Worm (Caenorhabditis elegans): ENCODE data around the gene cyp-13A12.

Gene cyp-13A12

ce11 chrIII:13011927-13012326 is 12.4 kb upstream of the cyp-13A12 start:
- no peak for TF ChIP-seq syd-9 (tag; optimal IDR thresholded peaks at IDR 0.05)
- no peak for TF ChIP-seq pha-4 (tag; optimal IDR thresholded peaks at IDR 0.05)
- TF ChIP-seq ceh-14 (tag; optimal IDR thresholded peaks at IDR 0.05) = no peak

ce11 chrIII:13013912-13014311 is 10.4 kb upstream of the cyp-13A12 start:
- no peak for TF ChIP-seq sox-4 (tag; optimal IDR thresholded peaks at IDR 0.05)
- TF ChIP-seq hlh-6 (tag; optimal IDR thresholded peaks at IDR 0.05) = no peak
- no peak for TF ChIP-seq sdc-2 (tag; optimal IDR thresholded peaks at IDR 0.05)
- no peak for TF ChIP-seq ceh-31 (tag; optimal IDR thresholded peaks at IDR 0.05)
- TF ChIP-seq ceh-48 (tag; optimal IDR thresholded peaks at IDR 0.05) = no peak
- no peak for TF ChIP-seq hlh-30 (tag; optimal IDR thresholded peaks at IDR 0.05; ENCODE audit: insufficient read depth)
- no peak for TF ChIP-seq lim-6 (tag; optimal IDR thresholded peaks at IDR 0.05)
- TF ChIP-seq ceh-9 (tag; optimal IDR thresholded peaks at IDR 0.05) = no peak
- no peak for TF ChIP-seq ceh-45 (GFP tag; IDR thresholded peaks at IDR 0.05)
- TF ChIP-seq zip-5 (tag; optimal IDR thresholded peaks at IDR 0.05) = no peak
- TF ChIP-seq sox-2 (GFP tag; IDR thresholded peaks at IDR 0.05) = no peak
- TF ChIP-seq pax-1 (tag; optimal IDR thresholded peaks at IDR 0.05) = no peak
- TF ChIP-seq ets-4 (tag; optimal IDR thresholded peaks at IDR 0.05) = no peak

ce11 chrIII:13015754-13016317 is 8.5 kb upstream of the cyp-13A12 start:
- TF ChIP-seq unc-55 (GFP tag; optimal IDR thresholded peaks at IDR 0.05) (no peak), hlh-6 (tag; optimal IDR thresholded peaks at IDR 0.05) (peak; percentile 29), tbx-7 (tag; optimal IDR thresholded peaks at IDR 0.05) (no peak), tbx-2 (tag; optimal IDR thresholded peaks at IDR 0.05) (no peak), K02D7.2 (tag; optimal IDR thresholded peaks at IDR 0.05) (no peak), syd-9 (tag; optimal IDR thresholded peaks at IDR 0.05) (no peak), Y22D7AL.16 (tag; optimal IDR thresholded peaks at IDR 0.05) (no peak), ama-1 (optimal IDR thresholded peaks at IDR 0.05) (no peak), sox-2 (GFP tag; IDR thresholded peaks at IDR 0.05) (no peak), pqm-1 (tag; optimal IDR thresholded peaks at IDR 0.05) (no peak), che-1 (tag; optimal IDR thresholded peaks at IDR 0.05) (no peak), ceh-18 (tag; optimal IDR thresholded peaks at IDR 0.05) (peak; percentile 27), dmd-4 (tag; optimal IDR thresholded peaks at IDR 0.05; ENCODE audit: borderline replicate concordance) (no peak)

DNA sequence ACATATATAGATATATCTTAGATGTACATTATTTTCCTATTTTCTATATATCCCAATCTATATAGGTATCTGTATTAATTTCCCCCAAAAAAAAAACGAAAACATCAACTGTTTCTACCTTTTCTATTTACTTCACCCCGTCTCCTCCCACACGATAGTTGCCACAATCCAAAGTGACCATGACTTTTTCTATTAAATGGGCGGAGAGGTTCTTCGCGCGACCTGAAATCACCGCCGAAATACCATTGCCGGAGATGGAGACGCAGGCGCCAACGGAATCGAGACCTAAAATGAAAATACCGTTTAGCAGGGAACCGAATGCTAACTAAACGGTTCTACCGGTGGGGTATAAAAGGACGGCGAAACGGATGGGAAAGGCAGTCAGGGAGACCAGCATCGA is 5.7 kb upstream of the cyp-13A12 start, which contains the start of gene col-98:
col-98 (plus strand) TSS at position 390 of the 400 bp plus-strand sequence.
- TF ChIP-seq pag-3 (tag; optimal IDR thresholded peaks at IDR 0.05; ENCODE audit: borderline replicate concordance) (no peak), lin-11 (tag; optimal IDR thresholded peaks at IDR 0.05) (no peak), ceh-30 (tag; optimal IDR thresholded peaks at IDR 0.05) (no peak)

- TF ChIP-seq F13H6.1 (tag; optimal IDR thresholded peaks at IDR 0.05) (no peak), sdc-2 (tag; optimal IDR thresholded peaks at IDR 0.05) (peak; percentile 36), T23F11.4 (GFP tag; optimal IDR thresholded peaks at IDR 0.05) (no peak), hlh-6 (tag; optimal IDR thresholded peaks at IDR 0.05) (peak; percentile 8)
Observed at ce11 chrIII:13019547-13020098, 4.7 kb upstream of the cyp-13A12 start.

- no peak for TF ChIP-seq pha-2 (tag; optimal IDR thresholded peaks at IDR 0.05)
- TF ChIP-seq ceh-24 (tag; optimal IDR thresholded peaks at IDR 0.05) = no peak
- TF ChIP-seq pha-4 (tag; optimal IDR thresholded peaks at IDR 0.05) = no peak
- TF ChIP-seq lin-11 (tag; optimal IDR thresholded peaks at IDR 0.05) = no peak
- TF ChIP-seq C38D4.7 (GFP tag; optimal IDR thresholded peaks at IDR 0.05) = no peak
- no peak for TF ChIP-seq ceh-48 (tag; optimal IDR thresholded peaks at IDR 0.05)
- TF ChIP-seq dve-1 (tag; optimal IDR thresholded peaks at IDR 0.05) = no peak
- TF ChIP-seq nfya-1 (tag; optimal IDR thresholded peaks at IDR 0.05) = no peak
- TF ChIP-seq fax-1 (tag; optimal IDR thresholded peaks at IDR 0.05) = no peak
- no peak for TF ChIP-seq che-1 (tag; optimal IDR thresholded peaks at IDR 0.05)
Observed at ce11 chrIII:13020741-13021140, 3.6 kb upstream of the cyp-13A12 start, which contains the start of gene cyp-13A11. TSS of gene cyp-13A11 (plus strand) at chrIII:13021006.
